Fruit fly (Drosophila melanogaster) whole organism, prepupa: Measurements from ENCODE around the gene CG32102.

Experiments
- CG11762 ChIP-seq: fragments of 200-800 bp; sonication (Bioruptor generic); optimal IDR thresholded peaks from 3 replicates; lab custom pipeline; 2016; ENCODE audit warnings: missing biosample characterization, missing genetic modification characterization; ENCODE audit not compliant: insufficient read depth
- CG16779 ChIP-seq: fragments of 200-800 bp; sonication (Bioruptor generic); optimal IDR thresholded peaks from 3 replicates; lab custom pipeline; 2017; ENCODE audit warnings: missing biosample characterization, mild to moderate bottlenecking, missing genetic modification characterization
- CG8319 ChIP-seq: fragments of 200-800 bp; sonication (Bioruptor generic); optimal IDR thresholded peaks from 3 replicates; lab custom pipeline; 2016; ENCODE audit warnings: missing biosample characterization, missing genetic modification characterization
- Gug ChIP-seq: fragments of 200-800 bp; sonication (Bioruptor generic); IDR thresholded peaks from 2 replicates; pipeline ENCODE4 v1.3.6; 2022; ENCODE audit warnings: missing biosample characterization, missing genetic modification characterization
- Hr38 ChIP-seq: sonication (Bioruptor generic); optimal IDR thresholded peaks from 2 replicates; lab custom pipeline; 2016; ENCODE audit warnings: missing biosample characterization, missing genetic modification characterization

dm6 chr3L:12505990-12506389, 36.4 kb upstream of the CG32102 start:
- TF ChIP-seq CG11762 (GFP tag; lab: Kevin White, UChicago) = no peak
- no peak for TF ChIP-seq CG16779
- no peak for TF ChIP-seq Hr38 (GFP tag; lab: Kevin White, UChicago)
- TF ChIP-seq CG8319 = no peak
- no peak for TF ChIP-seq Gug
